Fruit fly (Drosophila melanogaster) whole organism, embryonic: ENCODE data around the gene pan.
A peak's percentile ranks its signal among the peaks of the same experiment; 100 is the strongest.

ENCODE experiments used
- Asciz ChIP-seq: fragments of 200-800 bp; sonication (Bioruptor generic); optimal IDR thresholded peaks from 2 replicates; lab custom pipeline; 2017; ENCODE audit warnings: missing biosample characterization, mild to moderate bottlenecking, missing genetic modification characterization, missing genetic modification reagents
- Atf-2 ChIP-seq: fragments of 200-800 bp; sonication (Bioruptor generic); optimal IDR thresholded peaks from 2 replicates; lab custom pipeline; 2016; ENCODE audit warnings: missing biosample characterization, missing genetic modification characterization
- Bgb ChIP-seq: fragments of 200-800 bp; sonication (Bioruptor generic); IDR thresholded peaks from 2 replicates; pipeline ENCODE4 v1.3.6; 2022; ENCODE audit warnings: missing biosample characterization, missing genetic modification characterization; ENCODE audit not compliant: partially characterized antibody
- Bteb2 ChIP-seq: fragments of 200-800 bp; sonication (Bioruptor generic); optimal IDR thresholded peaks from 2 replicates; lab custom pipeline; 2016; ENCODE audit warnings: missing biosample characterization, missing genetic modification characterization
- CG11247 ChIP-seq: fragments of 200-800 bp; sonication (Bioruptor generic); IDR thresholded peaks from 2 replicates; pipeline ENCODE4 v1.3.6; 2022; ENCODE audit warnings: missing biosample characterization, missing genetic modification characterization
- CG1233 ChIP-seq: fragments of 200-800 bp; sonication (Bioruptor generic); optimal IDR thresholded peaks from 4 replicates; lab custom pipeline; 2018; ENCODE audit warnings: missing biosample characterization, mild to moderate bottlenecking, missing genetic modification characterization
- CG1602 ChIP-seq: fragments of 200-800 bp; sonication (Bioruptor generic); optimal IDR thresholded peaks from 3 replicates; lab custom pipeline; 2016; ENCODE audit warnings: missing biosample characterization, missing genetic modification characterization
- CG17568 ChIP-seq: fragments of 200-800 bp; sonication (Bioruptor generic); optimal IDR thresholded peaks from 2 replicates; lab custom pipeline; 2018; ENCODE audit warnings: missing biosample characterization, mild to moderate bottlenecking, missing genetic modification characterization, moderate library complexity
- CG2875 ChIP-seq: fragments of 200-800 bp; sonication (Bioruptor generic); optimal IDR thresholded peaks from 2 replicates; lab custom pipeline; 2017; ENCODE audit warnings: missing biosample characterization, mild to moderate bottlenecking, missing genetic modification characterization, missing genetic modification reagents
- CG30403 ChIP-seq: fragments of 200-800 bp; sonication (Bioruptor generic); optimal IDR thresholded peaks from 3 replicates; lab custom pipeline; 2016; ENCODE audit warnings: missing biosample characterization, missing genetic modification characterization
- CG30431 ChIP-seq: fragments of 200-800 bp; sonication (Bioruptor generic); optimal IDR thresholded peaks from 2 replicates; lab custom pipeline; 2017; ENCODE audit warnings: missing biosample characterization, missing genetic modification characterization
- CG31388 ChIP-seq: fragments of 200-800 bp; sonication (Bioruptor generic); optimal IDR thresholded peaks from 2 replicates; lab custom pipeline; 2016; ENCODE audit warnings: missing biosample characterization, missing genetic modification characterization
- CG32772 ChIP-seq: fragments of 200-800 bp; sonication (Bioruptor generic); IDR thresholded peaks from 2 replicates; pipeline ENCODE4 v1.3.6; 2022; ENCODE audit warnings: missing biosample characterization, missing genetic modification characterization
- CG4328 ChIP-seq: fragments of 200-800 bp; sonication (Bioruptor generic); optimal IDR thresholded peaks from 3 replicates; lab custom pipeline; 2017; ENCODE audit warnings: missing biosample characterization, missing genetic modification reagents, missing genetic modification characterization
- CG4730 ChIP-seq: fragments of 200-800 bp; sonication (Bioruptor generic); IDR thresholded peaks from 2 replicates; pipeline ENCODE4 v1.3.6; 2022; ENCODE audit warnings: missing biosample characterization, missing genetic modification characterization
- CG6683 ChIP-seq: fragments of 200-800 bp; sonication (Bioruptor generic); optimal IDR thresholded peaks from 2 replicates; lab custom pipeline; 2017; ENCODE audit warnings: missing biosample characterization, mild to moderate bottlenecking, missing genetic modification characterization, missing genetic modification reagents
- CG7357 ChIP-seq: fragments of 200-800 bp; sonication (Bioruptor generic); IDR thresholded peaks from 3 replicates; pipeline ENCODE4 v1.3.6; 2022; ENCODE audit warnings: missing biosample characterization, missing genetic modification characterization
- CG8089 ChIP-seq: fragments of 200-800 bp; sonication (Bioruptor generic); optimal IDR thresholded peaks from 3 replicates; lab custom pipeline; 2016; ENCODE audit warnings: missing biosample characterization, missing genetic modification characterization
- CG9215 ChIP-seq: fragments of 200-800 bp; sonication (Bioruptor generic); IDR thresholded peaks from 2 replicates; pipeline ENCODE4 v1.3.6; 2022; ENCODE audit warnings: missing biosample characterization, missing genetic modification characterization
- CG9932 ChIP-seq: fragments of 200-800 bp; sonication (Bioruptor generic); IDR thresholded peaks from 2 replicates; pipeline ENCODE4 v1.3.6; 2022; ENCODE audit warnings: missing biosample characterization, missing genetic modification characterization
- Dip2 ChIP-seq: fragments of 200-800 bp; sonication (Bioruptor generic); IDR thresholded peaks from 2 replicates; pipeline ENCODE4 v1.3.6; 2022; ENCODE audit warnings: missing biosample characterization, missing genetic modification characterization
- Eip74EF ChIP-seq, 2 experiments: fragments of 200-800 bp in 1 of 2; fragments of >200 bp in 1 of 2; sonication (Bioruptor generic) in 1 of 2; optimal IDR thresholded peaks; 2 replicates each; lab custom pipeline; 2017 to 2019; ENCODE audit warnings: missing biosample characterization in 2 of 2, missing genetic modification characterization in 2 of 2, mild to moderate bottlenecking in 1 of 2, moderate library complexity in 1 of 2
- Hr51 ChIP-seq, 2 experiments: fragments of 200-800 bp; sonication (Bioruptor generic); optimal IDR thresholded peaks; 2 replicates in 1 of 2; 3 replicates in 1 of 2; lab custom pipeline; 2016 to 2018; ENCODE audit warnings: missing biosample characterization in 2 of 2, missing genetic modification characterization in 2 of 2, mild to moderate bottlenecking in 1 of 2, moderate library complexity in 1 of 2
- Jarid2 ChIP-seq: fragments of 200-800 bp; sonication (Bioruptor generic); optimal IDR thresholded peaks from 3 replicates; lab custom pipeline; 2017; ENCODE audit warnings: mild to moderate bottlenecking, missing biosample characterization, missing genetic modification reagents, missing genetic modification characterization
- NC2α ChIP-seq: fragments of 200-800 bp; sonication (Bioruptor generic); optimal IDR thresholded peaks from 2 replicates; lab custom pipeline; 2016; ENCODE audit warnings: missing biosample characterization, missing genetic modification characterization
- Nf-YB ChIP-seq: fragments of 200-800 bp; sonication (Bioruptor generic); optimal IDR thresholded peaks from 3 replicates; lab custom pipeline; 2019; ENCODE audit warnings: missing biosample characterization, mild to moderate bottlenecking, missing genetic modification characterization, moderate library complexity
- Nf-YC ChIP-seq: fragments of 200-800 bp; optimal IDR thresholded peaks from 3 replicates; lab custom pipeline; 2019; ENCODE audit warnings: missing biosample characterization, mild to moderate bottlenecking, missing genetic modification characterization, moderate library complexity
- Ptx1 ChIP-seq: fragments of 200-800 bp; sonication (Bioruptor generic); IDR thresholded peaks from 2 replicates; pipeline ENCODE4 v1.3.6; 2022; ENCODE audit warnings: missing biosample characterization, missing genetic modification characterization
- Scr ChIP-seq: fragments of 200-800 bp; sonication (Bioruptor generic); IDR thresholded peaks from 2 replicates; pipeline ENCODE4 v1.3.6; 2022; ENCODE audit warnings: missing biosample characterization, missing genetic modification characterization; ENCODE audit not compliant: partially characterized antibody
- Xrp1 ChIP-seq: fragments of 200-800 bp; sonication (Bioruptor generic); IDR thresholded peaks from 2 replicates; pipeline ENCODE4 v1.3.6; 2022; ENCODE audit warnings: missing biosample characterization, missing genetic modification characterization
- az2 ChIP-seq: fragments of 200-800 bp; sonication (Bioruptor generic); optimal IDR thresholded peaks from 3 replicates; lab custom pipeline; 2016; ENCODE audit warnings: missing biosample characterization, missing genetic modification characterization
- crp ChIP-seq, 2 experiments: fragments of 200-800 bp; sonication (Bioruptor generic); optimal IDR thresholded peaks; 2 replicates in 1 of 2; 3 replicates in 1 of 2; lab custom pipeline; 2017; ENCODE audit warnings: missing biosample characterization in 2 of 2, missing genetic modification characterization in 2 of 2, mild to moderate bottlenecking in 1 of 2, moderate library complexity in 1 of 2
- dan ChIP-seq: fragments of 200-800 bp; sonication (Bioruptor generic); IDR thresholded peaks from 2 replicates; pipeline ENCODE4 v1.3.6; 2022; ENCODE audit warnings: missing biosample characterization, missing genetic modification characterization
- dimm ChIP-seq: fragments of 200-800 bp; sonication (Bioruptor generic); IDR thresholded peaks from 2 replicates; pipeline ENCODE4 v1.3.6; 2022; ENCODE audit warnings: missing biosample characterization, missing genetic modification characterization
- en ChIP-seq: fragments of 200-800 bp; sonication (Bioruptor generic); optimal IDR thresholded peaks from 2 replicates; lab custom pipeline; 2016; ENCODE audit warnings: missing biosample characterization, missing genetic modification characterization
- eyg ChIP-seq: fragments of 200-800 bp; sonication (Bioruptor generic); optimal IDR thresholded peaks from 3 replicates; lab custom pipeline; 2016; ENCODE audit warnings: missing biosample characterization, missing genetic modification characterization
- fd102C ChIP-seq: fragments of 200-800 bp; sonication (Bioruptor generic); optimal IDR thresholded peaks from 2 replicates; lab custom pipeline; 2018; ENCODE audit warnings: missing biosample characterization, mild to moderate bottlenecking, missing genetic modification characterization, moderate library complexity
- gro ChIP-seq: fragments of 200-800 bp; sonication (Bioruptor generic); optimal IDR thresholded peaks from 2 replicates; lab custom pipeline; 2016; ENCODE audit warnings: missing biosample characterization, missing genetic modification characterization
- her ChIP-seq: fragments of 200-800 bp; sonication (Bioruptor generic); optimal IDR thresholded peaks from 2 replicates; lab custom pipeline; 2016; ENCODE audit warnings: missing biosample characterization, missing genetic modification characterization
- insv ChIP-seq, 2 experiments: fragments of 200-800 bp; sonication (Bioruptor generic); optimal IDR thresholded peaks; 3 replicates each; lab custom pipeline; 2016 to 2018; ENCODE audit warnings: missing biosample characterization in 2 of 2, missing genetic modification characterization in 2 of 2
- ken ChIP-seq: fragments of 200-800 bp; sonication (Bioruptor generic); IDR thresholded peaks from 3 replicates; pipeline ENCODE4 v1.3.6; 2022; ENCODE audit warnings: missing biosample characterization, missing genetic modification characterization
- pb ChIP-seq: fragments of 200-800 bp; sonication (Bioruptor generic); optimal IDR thresholded peaks from 3 replicates; lab custom pipeline; 2016; ENCODE audit warnings: missing biosample characterization, missing genetic modification characterization
- psq ChIP-seq: fragments of 200-800 bp; sonication (Bioruptor generic); optimal IDR thresholded peaks from 2 replicates; lab custom pipeline; 2017; ENCODE audit warnings: missing biosample characterization, missing genetic modification characterization
- repo ChIP-seq: fragments of 200-800 bp; sonication (Bioruptor generic); optimal IDR thresholded peaks from 2 replicates; lab custom pipeline; 2016; ENCODE audit warnings: missing biosample characterization, missing genetic modification characterization
- ro ChIP-seq: fragments of 200-800 bp; sonication (Bioruptor generic); IDR thresholded peaks from 2 replicates; pipeline ENCODE4 v1.3.6; 2022; ENCODE audit warnings: missing biosample characterization, missing genetic modification characterization
- sens-2 ChIP-seq: fragments of 200-800 bp; sonication (Bioruptor generic); IDR thresholded peaks from 2 replicates; pipeline ENCODE4 v1.3.6; 2022; ENCODE audit warnings: missing biosample characterization, missing genetic modification characterization
- stwl ChIP-seq: fragments of 200-800 bp; sonication (Bioruptor generic); optimal IDR thresholded peaks from 3 replicates; lab custom pipeline; 2018; ENCODE audit warnings: missing biosample characterization, mild to moderate bottlenecking, missing genetic modification characterization, moderate library complexity
- z ChIP-seq: fragments of 200-800 bp; sonication (Bioruptor generic); IDR thresholded peaks from 3 replicates; pipeline ENCODE4 v1.3.6; 2022; ENCODE audit warnings: missing biosample characterization, missing genetic modification characterization
- zen ChIP-seq: fragments of 200-800 bp; sonication (Bioruptor generic); optimal IDR thresholded peaks from 3 replicates; lab custom pipeline; 2018; ENCODE audit warnings: missing biosample characterization, mild to moderate bottlenecking, missing genetic modification characterization, moderate library complexity
- zen2 ChIP-seq: fragments of 200-800 bp; sonication (Bioruptor generic); IDR thresholded peaks from 3 replicates; pipeline ENCODE4 v1.3.6; 2022; ENCODE audit warnings: missing biosample characterization, missing genetic modification characterization; ENCODE audit not compliant: partially characterized antibody

Gene pan

DNA sequence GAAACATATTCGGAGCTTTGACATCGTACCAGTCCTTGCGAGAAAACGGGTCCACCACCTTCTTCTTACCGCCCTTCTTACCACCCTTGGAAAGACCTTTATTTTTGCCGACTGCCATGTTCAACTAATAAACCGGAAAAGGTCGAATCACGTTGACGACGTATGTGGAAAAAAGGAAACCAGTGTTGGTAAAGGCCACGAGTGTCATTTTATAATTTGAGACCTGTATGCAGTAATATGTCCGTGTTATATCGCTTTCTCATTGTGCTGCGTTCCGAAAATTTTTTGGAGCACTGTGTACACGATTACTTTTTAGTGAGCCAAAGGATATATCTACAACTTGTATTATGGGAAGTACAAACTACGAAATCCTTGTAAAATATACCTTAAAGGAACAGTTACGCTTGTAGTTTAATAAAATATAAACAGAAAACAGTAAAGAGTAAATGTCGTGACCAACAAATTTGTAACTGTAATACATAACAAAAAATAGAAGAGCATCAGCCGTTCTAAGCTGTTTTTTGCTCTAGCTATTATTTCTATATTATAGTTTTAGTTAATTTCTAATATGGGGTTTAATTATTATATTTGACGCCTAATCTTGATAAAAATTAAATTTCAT, 2.0 kb upstream of the pan start, which contains the start of gene RpS3A (continued):
- TF ChIP-seq CG4328 (GFP tag; lab: Kevin White, UChicago), result peak; percentile 82
- TF ChIP-seq stwl (tag; lab: Kevin White, UChicago), result peak; percentile 65
- no peak for TF ChIP-seq CG4730
- peak in 1 of 2 experiments; percentile 48 for TF ChIP-seq crp (GFP tag; optimal IDR thresholded peaks at IDR 0.05; lab: Kevin White, UChicago)
- peak; percentile 59 for TF ChIP-seq Nf-YB (GFP tag; lab: Kevin White, UChicago)
- TF ChIP-seq insv (GFP tag; optimal IDR thresholded peaks at IDR 0.05; lab: Kevin White, UChicago), result peak in 1 of 2 experiments; percentile 50
- TF ChIP-seq eyg (GFP tag; lab: Kevin White, UChicago), result peak; percentile 70
- peak; percentile 89 for TF ChIP-seq CG8089 (GFP tag; lab: Kevin White, UChicago)
- TF ChIP-seq Eip74EF (GFP tag; optimal IDR thresholded peaks at IDR 0.05; lab: Kevin White, UChicago), result peak; percentile 60 to 71
- TF ChIP-seq CG7357 (GFP tag; lab: Robert Waterston, UW), result peak; percentile 99
- TF ChIP-seq Nf-YC (tag; lab: Kevin White, UChicago), result peak; percentile 57
- peak; percentile 89 for TF ChIP-seq CG17568 (GFP tag; lab: Kevin White, UChicago)
- TF ChIP-seq pb (GFP tag; lab: Kevin White, UChicago), result peak; percentile 75
- TF ChIP-seq zen (tag; lab: Kevin White, UChicago), result peak; percentile 74
- TF ChIP-seq CG9215 (GFP tag; lab: Robert Waterston, UW), result no peak
- no peak for TF ChIP-seq Jarid2 (GFP tag; lab: Kevin White, UChicago)
- TF ChIP-seq dimm, result no peak
- peak; percentile 57 for TF ChIP-seq NC2α (GFP tag; lab: Kevin White, UChicago)
- TF ChIP-seq her (GFP tag; lab: Kevin White, UChicago), result peak; percentile 72
- TF ChIP-seq Bteb2 (GFP tag; lab: Kevin White, UChicago), result peak; percentile 45
- no peak for TF ChIP-seq Ptx1 (GFP tag; lab: Robert Waterston, UW)
- TF ChIP-seq repo (GFP tag; lab: Kevin White, UChicago), result peak; percentile 42
- no peak for TF ChIP-seq CG30431 (GFP tag; lab: Kevin White, UChicago)
- TF ChIP-seq sens-2 (GFP tag; lab: Robert Waterston, UW), result no peak
- TF ChIP-seq Xrp1, result peak; percentile 27; the same call in 1 of the 2 replicates
- TF ChIP-seq CG9932 (GFP tag; lab: Robert Waterston, UW), result no peak
- peak; percentile 38 to 61 for TF ChIP-seq Hr51 (GFP tag; optimal IDR thresholded peaks at IDR 0.05; lab: Kevin White, UChicago)
- TF ChIP-seq Dip2, result no peak
- peak; percentile 38; the same call in 1 of the 2 replicates for TF ChIP-seq Bgb (GFP tag; lab: Robert Waterston, UW)
- peak; percentile 82 for TF ChIP-seq CG2875
- peak; percentile 71 for TF ChIP-seq fd102C (GFP tag; lab: Kevin White, UChicago)
- TF ChIP-seq zen2 (GFP tag; lab: Robert Waterston, UW), result no peak
- peak; percentile 36 for TF ChIP-seq az2 (GFP tag; lab: Kevin White, UChicago)
- peak; percentile 60 for TF ChIP-seq CG1602
- TF ChIP-seq ken (GFP tag; lab: Robert Waterston, UW), result no peak
- peak; percentile 54 for TF ChIP-seq Atf-2 (GFP tag; lab: Kevin White, UChicago)
- peak; percentile 76 for TF ChIP-seq Asciz
- no peak for TF ChIP-seq z (GFP tag; lab: Robert Waterston, UW)
- no peak for TF ChIP-seq CG32772 (GFP tag; lab: Robert Waterston, UW)
- peak; percentile 39 for TF ChIP-seq CG6683 (GFP tag; lab: Kevin White, UChicago)
- no peak for TF ChIP-seq CG11247
- no peak for TF ChIP-seq Scr
- peak; percentile 45 for TF ChIP-seq psq (GFP tag; lab: Kevin White, UChicago)
- no peak for TF ChIP-seq ro (GFP tag; lab: Robert Waterston, UW)
- TF ChIP-seq gro (GFP tag; lab: Kevin White, UChicago), result peak; percentile 82
- TF ChIP-seq dan, result no peak
- peak; percentile 83 for TF ChIP-seq CG1233 (GFP tag; lab: Kevin White, UChicago)
- no peak for TF ChIP-seq CG31388
- peak; percentile 55 for TF ChIP-seq en (GFP tag; lab: Kevin White, UChicago)
- TF ChIP-seq CG30403 (GFP tag; lab: Kevin White, UChicago), result peak; percentile 55
